Worm (Caenorhabditis elegans) whole organism, L4 larva: ENCODE results near the gene col-133.

ENCODE experiments used
- F49E8.2 ChIP-seq: sonication (generic microtip); optimal IDR thresholded peaks from 2 replicates; lab custom pipeline; 2016; ENCODE audit warnings: missing compliant biosample characterization, mild to moderate bottlenecking, missing genetic modification characterization, borderline replicate concordance
- T26A8.4 ChIP-seq: fragments of 200-800 bp; sonication (Bioruptor generic); IDR thresholded peaks from 2 replicates; pipeline ENCODE4 v1.3.6; 2022; ENCODE audit warnings: missing genetic modification characterization, missing compliant biosample characterization
- Y48G9A.11 ChIP-seq: fragments of 200-800 bp; sonication (Bioruptor generic); IDR thresholded peaks from 2 replicates; pipeline ENCODE4 v1.3.6; 2022; ENCODE audit warnings: missing genetic modification reagents, missing genetic modification characterization, missing compliant biosample characterization
- aha-1 ChIP-seq: fragments of 150-350 bp; peaks from one replicate; lab custom pipeline; 2014; ENCODE audit warnings: missing biosample characterization, missing genetic modification characterization
- attf-4 ChIP-seq: sonication (generic microtip); optimal IDR thresholded peaks from 3 replicates; lab custom pipeline; 2017; ENCODE audit warnings: missing biosample characterization, missing genetic modification characterization
- ceh-28 ChIP-seq: fragments of 150-350 bp; optimal IDR thresholded peaks from 2 replicates; lab custom pipeline; 2014; ENCODE audit warnings: missing biosample characterization, missing genetic modification reagents, missing genetic modification characterization
- ceh-32 ChIP-seq: sonication (generic microtip); optimal IDR thresholded peaks from 2 replicates; lab custom pipeline; 2016; ENCODE audit warnings: mild to moderate bottlenecking, missing genetic modification characterization, missing compliant biosample characterization; ENCODE audit not compliant: poor library complexity
- ceh-44 ChIP-seq: fragments of 200-800 bp; sonication (Bioruptor generic); IDR thresholded peaks from 2 replicates; pipeline ENCODE4 v1.3.6; 2022; ENCODE audit warnings: missing genetic modification reagents, missing genetic modification characterization, missing compliant biosample characterization
- ceh-82 ChIP-seq: sonication (generic microtip); optimal IDR thresholded peaks from 2 replicates; lab custom pipeline; 2017; ENCODE audit warnings: missing biosample characterization, missing genetic modification characterization
- ces-1 ChIP-seq: fragments of 150-350 bp; sonication (generic microtip); optimal IDR thresholded peaks from 4 replicates; lab custom pipeline; 2014; ENCODE audit warnings: missing biosample characterization, missing genetic modification reagents, missing genetic modification characterization
- ctbp-1 ChIP-seq: fragments of 200-800 bp; sonication (Bioruptor generic); IDR thresholded peaks from 2 replicates; pipeline ENCODE4 v1.3.6; 2022; ENCODE audit warnings: missing genetic modification reagents, missing genetic modification characterization, missing compliant biosample characterization
- daf-16 ChIP-seq, 3 experiments: sonication (generic microtip); optimal IDR thresholded peaks; 2 replicates each; lab custom pipeline; 2016 to 2017; ENCODE audit warnings: missing genetic modification characterization in 3 of 3, missing genetic modification reagents in 3 of 3, mild to moderate bottlenecking in 2 of 3, missing compliant biosample characterization in 2 of 3, missing biosample characterization in 1 of 3, moderate library complexity in 1 of 3
- dmd-8 ChIP-seq: fragments of 200-800 bp; sonication (Bioruptor generic); IDR thresholded peaks from 2 replicates; pipeline ENCODE4 v1.3.6; 2022; ENCODE audit warnings: missing genetic modification characterization, missing compliant biosample characterization
- egl-43 ChIP-seq: fragments of 200-800 bp; sonication (Bioruptor generic); IDR thresholded peaks from 2 replicates; pipeline ENCODE4 v1.3.6; 2022; ENCODE audit warnings: missing genetic modification reagents, missing genetic modification characterization, missing compliant biosample characterization
- fkh-10 ChIP-seq: fragments of 150-350 bp; optimal IDR thresholded peaks from 2 replicates; lab custom pipeline; 2014; ENCODE audit warnings: missing biosample characterization, missing genetic modification reagents, missing genetic modification characterization
- gei-8 ChIP-seq: fragments of 200-800 bp; sonication (Bioruptor generic); optimal IDR thresholded peaks from 2 replicates; lab custom pipeline; 2018; ENCODE audit warnings: mild to moderate bottlenecking, missing genetic modification characterization, missing compliant biosample characterization
- hlh-11 ChIP-seq: fragments of 200-800 bp; sonication (Bioruptor generic); optimal IDR thresholded peaks from 2 replicates; lab custom pipeline; 2018; ENCODE audit warnings: mild to moderate bottlenecking, missing genetic modification characterization, missing compliant biosample characterization
- hlh-30 ChIP-seq: sonication (generic microtip); optimal IDR thresholded peaks from 2 replicates; lab custom pipeline; 2017; ENCODE audit warnings: antibody characterized with exemption, mild to moderate bottlenecking, missing genetic modification characterization, missing compliant biosample characterization; ENCODE audit not compliant: insufficient read depth
- lin-1 ChIP-seq: fragments of 200-800 bp; sonication (Bioruptor generic); IDR thresholded peaks from 2 replicates; pipeline ENCODE4 v1.3.6; 2022; ENCODE audit warnings: missing genetic modification reagents, missing genetic modification characterization, missing compliant biosample characterization
- lin-13 ChIP-seq: fragments of 150-350 bp; optimal IDR thresholded peaks from 2 replicates; lab custom pipeline; 2014; ENCODE audit warnings: missing biosample characterization, missing genetic modification reagents, missing genetic modification characterization
- lin-29 ChIP-seq: fragments of 200-800 bp; sonication (Bioruptor generic); IDR thresholded peaks from 2 replicates; pipeline ENCODE4 v1.3.6; 2022; ENCODE audit warnings: missing genetic modification reagents, missing genetic modification characterization, missing compliant biosample characterization
- nhr-11 ChIP-seq: fragments of 150-350 bp; optimal IDR thresholded peaks from 2 replicates; lab custom pipeline; 2014; ENCODE audit warnings: missing biosample characterization, missing genetic modification characterization
- nhr-237 ChIP-seq: sonication (generic microtip); optimal IDR thresholded peaks from 2 replicates; lab custom pipeline; 2017; ENCODE audit warnings: missing biosample characterization, missing genetic modification characterization
- nhr-28 ChIP-seq: fragments of 150-350 bp; optimal IDR thresholded peaks from 2 replicates; lab custom pipeline; 2014; ENCODE audit warnings: missing biosample characterization, missing genetic modification characterization
- nhr-42 ChIP-seq: fragments of 200-800 bp; sonication (Bioruptor generic); IDR thresholded peaks from 2 replicates; pipeline ENCODE4 v1.3.6; 2022; ENCODE audit warnings: missing genetic modification characterization, missing compliant biosample characterization
- pqm-1 ChIP-seq: sonication (generic microtip); optimal IDR thresholded peaks from 2 replicates; lab custom pipeline; 2017; ENCODE audit warnings: missing biosample characterization, missing genetic modification characterization
- skn-1 ChIP-seq: fragments of 150-350 bp; optimal IDR thresholded peaks from 2 replicates; lab custom pipeline; 2014; ENCODE audit warnings: missing biosample characterization, missing genetic modification characterization
- snpc-1.2 ChIP-seq: fragments of 200-800 bp; sonication (Bioruptor generic); IDR thresholded peaks from 2 replicates; pipeline ENCODE4 v1.3.6; 2022; ENCODE audit warnings: missing genetic modification reagents, missing genetic modification characterization, missing compliant biosample characterization
- tra-1 ChIP-seq: fragments of 200-800 bp; sonication (Bioruptor generic); IDR thresholded peaks from 2 replicates; pipeline ENCODE4 v1.3.6; 2022; ENCODE audit warnings: missing genetic modification reagents, missing genetic modification characterization, missing compliant biosample characterization
- unc-39 ChIP-seq: sonication (generic microtip); optimal IDR thresholded peaks from 2 replicates; lab custom pipeline; 2017; ENCODE audit warnings: missing biosample characterization, missing genetic modification characterization
- unc-62 ChIP-seq, 3 experiments: fragments of 150-350 bp in 1 of 3; sonication (generic microtip); optimal IDR thresholded peaks in 2 of 3; peaks in 1 of 3; 1 replicate in 1 of 3; 2 replicates in 2 of 3; lab custom pipeline; 2014 to 2017; ENCODE audit warnings: missing biosample characterization in 3 of 3, missing genetic modification characterization in 3 of 3, missing genetic modification reagents in 3 of 3, missing genotype in 1 of 3
- vab-7 ChIP-seq: fragments of 200-800 bp; sonication (Bioruptor generic); IDR thresholded peaks from 2 replicates; pipeline ENCODE4 v1.3.6; 2022; ENCODE audit warnings: missing genetic modification reagents, missing genetic modification characterization, missing compliant biosample characterization
- zfp-2 ChIP-seq: sonication (generic microtip); optimal IDR thresholded peaks from 2 replicates; lab custom pipeline; 2016; ENCODE audit warnings: mild to moderate bottlenecking, missing genetic modification characterization, missing compliant biosample characterization
- zfp-3 ChIP-seq: fragments of 200-800 bp; sonication (Bioruptor generic); conservative IDR thresholded peaks from 2 replicates; pipeline ENCODE4 v1.3.6; 2022; ENCODE audit warnings: missing genetic modification reagents, missing genetic modification characterization, missing compliant biosample characterization

The col-133 gene

DNA sequence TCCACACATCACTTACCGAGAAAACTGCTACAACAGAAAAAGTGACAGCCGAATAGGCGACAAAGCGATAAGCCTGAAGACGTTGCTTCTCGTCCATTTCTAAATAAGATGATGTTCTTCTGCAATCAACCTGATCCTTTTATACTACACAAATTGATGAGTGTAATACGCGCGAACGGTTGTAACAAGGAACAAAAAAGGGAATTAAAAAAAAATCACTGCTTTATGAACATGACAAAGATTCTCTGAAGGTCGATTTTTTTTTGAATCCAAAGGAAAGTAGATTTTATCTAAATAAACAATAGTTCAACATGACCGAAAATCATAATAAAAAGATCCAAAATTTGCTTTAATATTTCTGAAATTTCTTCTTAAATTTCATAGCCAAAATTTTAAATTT is at the start of gene col-133:
TSS of gene col-133 (minus strand) at position 101 of the 400 bp plus-strand sequence.
- TF ChIP-seq nhr-28 (tag; lab: Kevin White, UChicago) = no peak
- no peak for TF ChIP-seq lin-1 (GFP tag; lab: Robert Waterston, UW)
- no peak for TF ChIP-seq zfp-3 (GFP tag; lab: Robert Waterston, UW)
- TF ChIP-seq tra-1 (GFP tag; lab: Robert Waterston, UW) = no peak
- TF ChIP-seq Y48G9A.11 (GFP tag; lab: Robert Waterston, UW) = no peak
- no peak for TF ChIP-seq daf-16 (GFP tag; optimal IDR thresholded peaks at IDR 0.05; lab: Kevin White, UChicago)
- TF ChIP-seq daf-16 (tag; optimal IDR thresholded peaks at IDR 0.05; lab: Kevin White, UChicago) = no peak
- no peak for TF ChIP-seq nhr-11 (tag; lab: Kevin White, UChicago)
- TF ChIP-seq zfp-2 = no peak
- TF ChIP-seq hlh-30 (tag; lab: Kevin White, UChicago) = no peak
- no peak for TF ChIP-seq unc-62 (GFP tag; optimal IDR thresholded peaks at IDR 0.05 in 1 of 2; lab: Kevin White, UChicago)
- no peak for TF ChIP-seq unc-62 (tag; optimal IDR thresholded peaks at IDR 0.05; lab: Kevin White, UChicago)
- no peak for TF ChIP-seq dmd-8 (GFP tag; lab: Robert Waterston, UW)
- TF ChIP-seq ces-1 (GFP tag; lab: Kevin White, UChicago) = no peak
- TF ChIP-seq vab-7 (GFP tag; lab: Robert Waterston, UW) = no peak
- no peak for TF ChIP-seq ceh-28
- TF ChIP-seq hlh-11 = no peak
- TF ChIP-seq gei-8 (GFP tag; lab: Kevin White, UChicago) = no peak
- TF ChIP-seq ceh-32 = no peak
- TF ChIP-seq F49E8.2 (tag; lab: Kevin White, UChicago) = no peak

- TF ChIP-seq egl-43 (GFP tag; lab: Robert Waterston, UW) (no peak), ceh-44 (GFP tag; lab: Robert Waterston, UW) (no peak), T26A8.4 (GFP tag; lab: Robert Waterston, UW) (no peak), zfp-3 (GFP tag; lab: Robert Waterston, UW) (no peak), lin-29 (GFP tag; lab: Robert Waterston, UW) (no peak), ctbp-1 (GFP tag; lab: Robert Waterston, UW) (no peak), skn-1 (no peak), unc-39 (tag; lab: Kevin White, UChicago) (no peak), pqm-1 (tag; lab: Kevin White, UChicago) (no peak), lin-13 (no peak), nhr-237 (no peak)
Measured at ce11 chrIV:14145594-14145993, 46.4 kb upstream of the col-133 start, which contains the start of gene oac-37. Gene oac-37, plus strand, starts transcription at chrIV:14145894.

DNA sequence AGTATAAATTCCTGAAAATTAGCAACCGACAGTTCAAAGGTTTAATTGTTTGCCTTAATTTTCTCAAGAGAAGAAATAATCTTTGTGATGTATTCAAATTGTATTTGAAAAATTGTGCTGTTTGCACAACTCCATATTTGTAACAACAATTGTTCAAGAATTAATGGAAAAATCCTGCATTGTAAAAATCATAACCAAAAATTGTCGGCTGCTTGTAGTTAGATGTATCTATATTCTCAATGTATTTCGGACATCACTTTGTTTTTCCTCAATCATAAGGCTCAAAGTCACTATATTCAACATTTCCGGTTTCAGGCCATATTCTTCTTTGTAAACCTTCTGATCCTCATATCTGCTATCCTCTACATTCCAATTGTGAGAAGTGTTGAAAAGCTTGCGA is 43.9 kb upstream of the col-133 start:
- peak; percentile 70 for TF ChIP-seq snpc-1.2 (GFP tag; lab: Robert Waterston, UW)
- no peak for TF ChIP-seq Y48G9A.11 (GFP tag; lab: Robert Waterston, UW)

- no peak for TF ChIP-seq nhr-42 (GFP tag; lab: Robert Waterston, UW)
- no peak for TF ChIP-seq ceh-82 (tag; lab: Kevin White, UChicago)
- no peak for TF ChIP-seq attf-4 (tag; lab: Kevin White, UChicago)
Measured at ce11 chrIV:14137063-14137462, 37.9 kb upstream of the col-133 start, which contains the start of gene srz-31. Gene srz-31, plus strand, starts transcription at chrIV:14137363.

- TF ChIP-seq aha-1 (tag; lab: Kevin White, UChicago) (peak; percentile 92), fkh-10 (GFP tag; lab: Kevin White, UChicago) (no peak), nhr-42 (GFP tag; lab: Robert Waterston, UW) (no peak)
Measured at ce11 chrIV:14133400-14133799, 34.2 kb upstream of the col-133 start.
